Comparison of ENCODE assay signal across 1 fruit fly cellular context in genomic region chr3R:15281335-15281963, dm6.
TF ChIP-seq lines count a peak whose summit lies in the region.

No protein-coding gene starts in this region.

TF ChIP-seq in whole organism, embryonic, 481 proteins besides CTCF, POLR2A, EP300 and RAD21 (continued from another document):
- TF ChIP-seq chinmo (GFP tag; IDR thresholded peaks at IDR 0.05; lab: Robert Waterston, UW; ENCODE audit: partially characterized antibody) (0 out of 4 replicates have a peak, but pooled peaks have one; percentile 18), ci (GFP tag; IDR thresholded peaks at IDR 0.05; lab: Robert Waterston, UW) (peak; percentile 32; the same call in 1 of the 3 replicates), CG18476 (GFP tag; optimal IDR thresholded peaks at IDR 0.05; lab: Kevin White, UChicago) (no peak), CG5953 (GFP tag; IDR thresholded peaks at IDR 0.05; lab: Robert Waterston, UW) (no peak), ab (GFP tag; optimal IDR thresholded peaks at IDR 0.05; lab: Kevin White, UChicago) (no peak), E2f1 (GFP tag; IDR thresholded peaks at IDR 0.05; lab: Robert Waterston, UW) (peak; percentile 5; the same call in 1 of the 2 replicates), lmd (GFP tag; IDR thresholded peaks at IDR 0.05; lab: Robert Waterston, UW) (no peak), CG4854 (GFP tag; optimal IDR thresholded peaks at IDR 0.05; lab: Kevin White, UChicago) (no peak)
